Worm (Caenorhabditis elegans): ENCODE results near the gene F58F12.2.
A peak's percentile ranks its signal among the peaks of the same experiment; 100 is the strongest.

The F58F12.2 gene

DNA sequence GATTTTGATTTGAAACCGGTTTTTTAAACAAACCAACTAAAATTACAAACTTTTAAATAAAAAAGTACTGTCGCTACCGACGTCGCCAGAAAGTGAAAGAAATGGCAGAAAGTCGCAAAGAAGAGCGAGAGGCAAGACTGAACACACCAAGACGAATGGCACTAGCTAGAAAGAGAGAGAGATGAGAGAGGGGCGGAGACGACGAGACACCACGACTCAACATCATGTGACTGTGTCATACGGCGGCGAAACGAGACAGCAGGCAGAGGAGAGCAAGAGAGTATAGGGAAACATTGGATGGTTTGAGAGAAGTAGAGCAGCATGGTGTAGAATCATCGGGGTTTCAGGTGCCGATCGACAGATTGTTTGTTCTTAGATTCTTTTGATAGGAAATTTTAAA is 39.5 kb downstream of the F58F12.2 start (continued):
- TF ChIP-seq let-526 (GFP tag; IDR thresholded peaks at IDR 0.05) (peak; percentile 75; the same call in 1 of the 2 replicates), atf-7 (tag; optimal IDR thresholded peaks at IDR 0.05) (peak; percentile 73), hmg-20 (GFP tag; IDR thresholded peaks at IDR 0.05) (no peak), mxl-1 (tag; optimal IDR thresholded peaks at IDR 0.05) (no peak), ztf-3 (GFP tag; optimal IDR thresholded peaks at IDR 0.05) (no peak), F57A8.1 (GFP tag; optimal IDR thresholded peaks at IDR 0.05) (no peak), lag-1 (GFP tag; IDR thresholded peaks at IDR 0.05) (no peak), T26A5.8 (tag; optimal IDR thresholded peaks at IDR 0.05) (no peak), K12H6.12 (tag; optimal IDR thresholded peaks at IDR 0.05) (peak; percentile 75), madf-10 (tag; optimal IDR thresholded peaks at IDR 0.05) (peak; percentile 82), madf-8 (GFP tag; conservative IDR thresholded peaks at IDR 0.05) (no peak), egl-44 (GFP tag; IDR thresholded peaks at IDR 0.05) (peak; percentile 81), akir-1 (GFP tag; optimal IDR thresholded peaks at IDR 0.05) (no peak), nhr-27 (tag; optimal IDR thresholded peaks at IDR 0.05) (no peak), somi-1 (GFP tag; optimal IDR thresholded peaks at IDR 0.05) (peak; percentile 64), nhr-80 (tag; optimal IDR thresholded peaks at IDR 0.05) (peak; percentile 80), ets-4 (GFP tag; optimal IDR thresholded peaks at IDR 0.05) (peak; percentile 48), rec-8 (tag; optimal IDR thresholded peaks at IDR 0.05) (no peak), nhr-120 (GFP tag; IDR thresholded peaks at IDR 0.05) (no peak), nhr-90 (tag; optimal IDR thresholded peaks at IDR 0.05) (no peak), F57C9.4 (tag; optimal IDR thresholded peaks at IDR 0.05) (no peak), aptf-3 (GFP tag; IDR thresholded peaks at IDR 0.05) (no peak), rcor-1 (GFP tag; IDR thresholded peaks at IDR 0.05) (0 out of 2 replicates have a peak, but pooled peaks have one; percentile 28), madf-6 (GFP tag; IDR thresholded peaks at IDR 0.05) (no peak), lin-40 (tag; optimal IDR thresholded peaks at IDR 0.05) (peak; percentile 84), lsl-1 (GFP tag; optimal IDR thresholded peaks at IDR 0.05) (no peak), B0261.1 (tag; optimal IDR thresholded peaks at IDR 0.05) (no peak), F10E7.11 (tag; optimal IDR thresholded peaks at IDR 0.05) (no peak), hsf-1 (GFP tag; IDR thresholded peaks at IDR 0.05) (0 out of 2 replicates have a peak, but pooled peaks have one; percentile 53), B0035.1 (tag; optimal IDR thresholded peaks at IDR 0.05) (no peak), ztf-18 (tag; optimal IDR thresholded peaks at IDR 0.05) (peak; percentile 63), ZK185.1 (tag; optimal IDR thresholded peaks at IDR 0.05; ENCODE audit: poor library complexity, severe bottlenecking) (peak; percentile 83), cebp-1 (GFP tag; IDR thresholded peaks at IDR 0.05) (peak; percentile 65), cebp-1 (tag; optimal IDR thresholded peaks at IDR 0.05) (peak; percentile 87), T07F8.4 (tag; optimal IDR thresholded peaks at IDR 0.05) (no peak), ceh-27 (GFP tag; optimal IDR thresholded peaks at IDR 0.05) (peak; percentile 87), sdz-38 (tag; optimal IDR thresholded peaks at IDR 0.05) (no peak), Y53F4B.3 (GFP tag; IDR thresholded peaks at IDR 0.05) (no peak), ztf-26 (tag; optimal IDR thresholded peaks at IDR 0.05) (peak; percentile 67), snpc-1.3 (tag; optimal IDR thresholded peaks at IDR 0.05; ENCODE audit: insufficient read depth) (no peak), K11D2.4 (GFP tag; IDR thresholded peaks at IDR 0.05) (peak; percentile 80), pha-4 (tag; optimal IDR thresholded peaks at IDR 0.05) (peak; percentile 79), ceh-91 (GFP tag; IDR thresholded peaks at IDR 0.05) (peak; percentile 13; the same call in 1 of the 2 replicates), zim-3 (tag; optimal IDR thresholded peaks at IDR 0.05) (no peak), hrde-1 (tag; optimal IDR thresholded peaks at IDR 0.05; ENCODE audit: borderline replicate concordance) (no peak), Y79H2A.3 (GFP tag; conservative IDR thresholded peaks at IDR 0.05) (no peak), let-607 (tag; optimal IDR thresholded peaks at IDR 0.05) (peak in 1 of 2 experiments; percentile 71), B0336.3 (GFP tag; IDR thresholded peaks at IDR 0.05) (no peak)

Measured in whole organism, young adult.